Fruit fly (Drosophila melanogaster): Measurements from ENCODE around the gene CG3226.

The CG3226 gene

DNA sequence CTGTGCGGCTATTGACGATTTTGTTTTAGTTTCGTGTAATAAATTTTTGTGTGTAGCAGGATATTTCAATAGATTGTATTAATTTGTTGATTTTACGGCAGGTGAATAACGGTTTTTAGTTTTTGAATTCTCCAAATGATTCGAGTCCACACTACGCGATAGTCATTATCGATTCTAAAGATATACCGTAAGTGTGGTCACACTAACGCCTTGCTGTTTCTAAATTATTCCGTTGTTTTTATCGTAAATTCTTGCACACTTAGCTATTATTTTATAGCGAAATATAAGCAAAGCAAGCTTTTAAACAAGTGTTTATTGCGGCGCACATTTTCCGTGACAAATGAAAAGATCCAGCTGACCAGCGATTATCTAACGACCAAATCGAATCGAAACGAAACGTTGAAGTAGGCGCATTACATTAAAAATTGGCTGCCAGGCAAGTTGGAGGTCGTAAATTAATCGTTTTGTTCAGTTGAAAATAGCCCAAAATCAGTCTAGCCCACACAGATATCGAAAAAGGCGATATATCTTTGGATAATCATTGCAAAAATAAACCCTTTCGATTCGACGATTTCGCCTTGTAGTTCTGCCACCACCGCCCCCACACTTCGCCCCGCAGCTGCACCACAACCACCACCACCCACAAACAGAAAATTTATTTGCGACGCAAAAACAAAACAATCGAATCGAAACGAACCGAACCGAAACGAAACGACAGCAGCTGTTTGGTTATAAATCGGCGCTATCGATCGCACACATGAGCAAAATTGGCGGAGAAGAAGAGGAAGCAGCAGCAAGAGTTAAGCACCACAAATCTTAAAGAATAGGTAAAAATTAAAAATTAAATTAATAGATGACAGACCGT, 29.8 kb upstream of the CG3226 start, which contains the start of gene Pink1 (continued):
- TF ChIP-seq org-1 (GFP tag; optimal IDR thresholded peaks at IDR 0.05) (no peak), Pdp1 (GFP tag; optimal IDR thresholded peaks at IDR 0.05) (peak in 1 of 2 experiments; percentile 40), CTCF (GFP tag; optimal IDR thresholded peaks at IDR 0.05) (peak; percentile 57), CoRest (tag; optimal IDR thresholded peaks at IDR 0.05) (peak; percentile 11), sug (tag; optimal IDR thresholded peaks at IDR 0.05) (peak; percentile 14), Mad (GFP tag; optimal IDR thresholded peaks at IDR 0.05) (no peak), fd3F (GFP tag; optimal IDR thresholded peaks at IDR 0.05) (no peak), Tbp (GFP tag; optimal IDR thresholded peaks at IDR 0.05) (no peak), row (GFP tag; IDR thresholded peaks at IDR 0.05) (no peak), CG34376 (GFP tag; optimal IDR thresholded peaks at IDR 0.05) (peak; percentile 30), CG4404 (GFP tag; IDR thresholded peaks at IDR 0.05) (no peak), sens (GFP tag) (peak; percentile 54), tna (GFP tag; IDR thresholded peaks at IDR 0.05; ENCODE audit: partially characterized antibody) (peak; percentile 24; the same call in 1 of the 2 replicates), Hr78 (GFP tag; optimal IDR thresholded peaks at IDR 0.05) (no peak), Antp (GFP tag; optimal IDR thresholded peaks at IDR 0.05) (no peak), Xrp1 (GFP tag; IDR thresholded peaks at IDR 0.05) (no peak), jigr1 (GFP tag; IDR thresholded peaks at IDR 0.05) (no peak), gsb (GFP tag; IDR thresholded peaks at IDR 0.05) (no peak), trh (GFP tag; optimal IDR thresholded peaks at IDR 0.05) (no peak), ftz-f1 (GFP tag; optimal IDR thresholded peaks at IDR 0.05) (no peak), Bgb (GFP tag; IDR thresholded peaks at IDR 0.05; ENCODE audit: partially characterized antibody) (peak; percentile 59), Xbp1 (GFP tag; optimal IDR thresholded peaks at IDR 0.05) (no peak), CrebB (tag; optimal IDR thresholded peaks at IDR 0.05) (no peak), bigmax (GFP tag; optimal IDR thresholded peaks at IDR 0.05) (no peak), CG6689 (GFP tag; IDR thresholded peaks at IDR 0.05) (no peak), CG14965 (GFP tag; optimal IDR thresholded peaks at IDR 0.05; ENCODE audit: borderline replicate concordance) (no peak), dm (GFP tag; optimal IDR thresholded peaks at IDR 0.05) (no peak), CG14710 (tag; optimal IDR thresholded peaks at IDR 0.05) (peak; percentile 99), amos (GFP tag; IDR thresholded peaks at IDR 0.05; ENCODE audit: partially characterized antibody) (peak; percentile 64), E2f2 (GFP tag; IDR thresholded peaks at IDR 0.05) (no peak), CG6791 (GFP tag; IDR thresholded peaks at IDR 0.05; ENCODE audit: partially characterized antibody) (peak; percentile 60; the same call in 1 of the 3 replicates), crol (GFP tag; IDR thresholded peaks at IDR 0.05) (peak; percentile 91), NfI (GFP tag; optimal IDR thresholded peaks at IDR 0.05) (no peak), CG10654 (GFP tag; optimal IDR thresholded peaks at IDR 0.05) (no peak), Dref (GFP tag; IDR thresholded peaks at IDR 0.05) (peak; percentile 70), bbx (GFP tag; IDR thresholded peaks at IDR 0.05; ENCODE audit: partially characterized antibody) (peak; percentile 47; the same call in 1 of the 2 replicates), CG7357 (GFP tag; IDR thresholded peaks at IDR 0.05) (no peak), pfk (GFP tag; optimal IDR thresholded peaks at IDR 0.05) (peak; percentile 96), Adf1 (GFP tag; IDR thresholded peaks at IDR 0.05) (0 out of 2 replicates have a peak, but pooled peaks have one; percentile 9), Myb (GFP tag; optimal IDR thresholded peaks at IDR 0.05) (peak; percentile 98), CG42726 (GFP tag; IDR thresholded peaks at IDR 0.05; ENCODE audit: partially characterized antibody) (0 out of 2 replicates have a peak, but pooled peaks have one; percentile 27), CG4360 (GFP tag; IDR thresholded peaks at IDR 0.05) (no peak), CG10274 (GFP tag; optimal IDR thresholded peaks at IDR 0.05) (no peak), Med (GFP tag) (peak; percentile 59), Ets97D (GFP tag; optimal IDR thresholded peaks at IDR 0.05) (peak; percentile 1), CG12659 (GFP tag; optimal IDR thresholded peaks at IDR 0.05) (peak; percentile 45), CG2889 (GFP tag; IDR thresholded peaks at IDR 0.05) (no peak), crp (GFP tag; optimal IDR thresholded peaks at IDR 0.05) (peak in 1 of 2 experiments; percentile 67), MESR4 (GFP tag; optimal IDR thresholded peaks at IDR 0.05) (peak; percentile 53)

Data from whole organism, embryonic.